Worm (Caenorhabditis elegans) whole organism, midembryonic: ENCODE measurements around the gene nlp-2.

Source experiments
- cog-1 ChIP-seq: sonication (generic microtip); optimal IDR thresholded peaks from 2 replicates; lab custom pipeline; 2016; ENCODE audit warnings: missing genetic modification characterization, missing compliant biosample characterization
- ref-1 ChIP-seq: fragments of 200-800 bp; sonication (Bioruptor generic); conservative IDR thresholded peaks from 2 replicates; pipeline ENCODE4 v1.3.6; 2022; ENCODE audit warnings: missing genetic modification reagents, missing genetic modification characterization, missing compliant biosample characterization
- ztf-23 ChIP-seq: fragments of 200-800 bp; sonication (Bioruptor generic); IDR thresholded peaks from 2 replicates; pipeline ENCODE4 v1.3.6; 2022; ENCODE audit warnings: missing genetic modification reagents, missing genetic modification characterization, missing compliant biosample characterization
- ztf-29 ChIP-seq: fragments of 200-800 bp; sonication (Bioruptor generic); IDR thresholded peaks from 2 replicates; pipeline ENCODE4 v1.3.6; 2022; ENCODE audit warnings: missing genetic modification reagents, missing genetic modification characterization, missing compliant biosample characterization

DNA sequence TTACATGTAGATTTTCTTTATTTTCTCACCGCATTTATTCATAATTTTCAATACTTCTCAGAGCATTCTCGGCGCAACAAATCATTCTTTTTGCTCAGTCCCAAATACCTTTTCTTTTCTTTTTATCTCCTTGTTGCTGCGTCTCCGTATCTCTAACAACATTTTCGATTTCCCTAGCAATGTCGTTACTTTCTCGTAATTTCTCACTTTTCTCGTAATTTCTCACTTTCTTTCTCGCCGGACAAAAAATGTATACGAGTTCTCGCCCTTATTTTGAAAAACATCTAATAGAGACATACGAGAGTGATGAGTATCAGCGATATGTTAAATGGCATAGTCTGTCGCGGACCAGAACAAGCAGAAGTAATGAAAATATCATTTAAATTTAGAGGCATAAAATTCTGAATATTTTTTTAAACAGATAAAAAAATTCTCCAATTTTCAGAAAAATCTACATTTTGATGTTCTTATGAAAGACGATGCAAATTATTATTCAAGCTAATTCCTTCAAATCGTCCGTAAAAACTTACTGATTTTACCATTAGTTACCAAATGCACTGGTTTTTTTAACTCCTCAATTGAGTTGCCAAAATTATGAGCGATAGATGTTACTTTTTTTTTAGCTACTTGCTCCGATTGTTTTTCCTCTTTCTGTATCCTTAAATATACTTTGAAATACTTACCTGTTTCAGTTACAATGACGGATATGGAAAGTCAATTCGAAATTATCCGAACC lies 30.9 kb upstream of the nlp-2 start, which contains the start of gene F47G3.3:
- no peak for TF ChIP-seq ztf-23 (GFP tag; lab: Robert Waterston, UW)
- TF ChIP-seq ref-1, result no peak
- no peak for TF ChIP-seq ztf-29 (GFP tag; lab: Robert Waterston, UW)
- no peak for TF ChIP-seq cog-1 (tag; lab: Kevin White, UChicago)
